Worm (Caenorhabditis elegans): ENCODE data around the gene aat-2.

The aat-2 gene

ce11 chrV:9247416-9247815 is 1.3 kb upstream of the aat-2 start:
- TF ChIP-seq F13C5.2 (tag; optimal IDR thresholded peaks at IDR 0.05), result peak; percentile 39
- no peak for TF ChIP-seq hmg-4 (GFP tag; optimal IDR thresholded peaks at IDR 0.05)
- no peak for TF ChIP-seq tbx-37 (GFP tag; conservative IDR thresholded peaks at IDR 0.05)

- no peak for TF ChIP-seq ets-7 (tag; optimal IDR thresholded peaks at IDR 0.05)
- TF ChIP-seq pes-1 (GFP tag; IDR thresholded peaks at IDR 0.05), result no peak
- no peak for TF ChIP-seq tbx-11 (GFP tag; IDR thresholded peaks at IDR 0.05)
- no peak for TF ChIP-seq flt-1 (GFP tag; IDR thresholded peaks at IDR 0.05)
- no peak for TF ChIP-seq hnd-1 (tag; optimal IDR thresholded peaks at IDR 0.05)
- no peak for TF ChIP-seq ceh-36 (tag; optimal IDR thresholded peaks at IDR 0.05)
- no peak for TF ChIP-seq B0310.2 (tag; optimal IDR thresholded peaks at IDR 0.05)
- no peak for TF ChIP-seq ceh-13 (GFP tag; optimal IDR thresholded peaks at IDR 0.05)
- TF ChIP-seq aly-1 (tag; optimal IDR thresholded peaks at IDR 0.05), result no peak
- no peak for TF ChIP-seq scrt-1 (GFP tag; IDR thresholded peaks at IDR 0.05)
- TF ChIP-seq sea-1 (GFP tag; conservative IDR thresholded peaks at IDR 0.05), result no peak
- TF ChIP-seq tra-4 (tag; optimal IDR thresholded peaks at IDR 0.05), result no peak
- no peak for TF ChIP-seq tbx-37 (GFP tag; conservative IDR thresholded peaks at IDR 0.05)
- TF ChIP-seq ama-1 (optimal IDR thresholded peaks at IDR 0.05), result no peak
- no peak for TF ChIP-seq hmbx-1 (tag; optimal IDR thresholded peaks at IDR 0.05)
- TF ChIP-seq F13C5.2 (tag; optimal IDR thresholded peaks at IDR 0.05), result no peak
- TF ChIP-seq hmg-4 (GFP tag; optimal IDR thresholded peaks at IDR 0.05), result no peak
These were observed 2.8 kb downstream of the aat-2 start, which contains the start of gene glo-4 for ce11 chrV:9243171-9243996. Gene glo-4 (minus strand): TSS chrV:9243221.

ce11 chrV:9232296-9232695 is 13.9 kb downstream of the aat-2 start, which contains the start of gene F07C3.3:
Gene F07C3.3 (minus strand): TSS chrV:9232396.
- TF ChIP-seq F13C5.2 (tag; optimal IDR thresholded peaks at IDR 0.05) (no peak), hmbx-1 (tag; optimal IDR thresholded peaks at IDR 0.05) (no peak), ceh-13 (GFP tag; optimal IDR thresholded peaks at IDR 0.05) (no peak), ceh-36 (tag; optimal IDR thresholded peaks at IDR 0.05) (no peak), sea-1 (GFP tag; conservative IDR thresholded peaks at IDR 0.05) (no peak), hmg-4 (GFP tag; optimal IDR thresholded peaks at IDR 0.05) (no peak), pes-1 (GFP tag; IDR thresholded peaks at IDR 0.05) (no peak), scrt-1 (GFP tag; IDR thresholded peaks at IDR 0.05) (no peak), tbx-37 (GFP tag; conservative IDR thresholded peaks at IDR 0.05) (no peak), hnd-1 (tag; optimal IDR thresholded peaks at IDR 0.05) (no peak), tbx-11 (GFP tag; IDR thresholded peaks at IDR 0.05) (no peak), tra-4 (tag; optimal IDR thresholded peaks at IDR 0.05) (no peak), B0310.2 (tag; optimal IDR thresholded peaks at IDR 0.05) (no peak)

ce11 chrV:9225675-9226144 is 20.4 kb downstream of the aat-2 start, which contains the start of gene F07C3.2:
Gene F07C3.2 (plus strand): TSS chrV:9226094.
- TF ChIP-seq ama-1 (optimal IDR thresholded peaks at IDR 0.05) (no peak), hmbx-1 (tag; optimal IDR thresholded peaks at IDR 0.05) (no peak), ceh-36 (tag; optimal IDR thresholded peaks at IDR 0.05) (no peak), ceh-13 (GFP tag; optimal IDR thresholded peaks at IDR 0.05) (no peak), scrt-1 (GFP tag; IDR thresholded peaks at IDR 0.05) (no peak), aly-1 (tag; optimal IDR thresholded peaks at IDR 0.05) (no peak), tbx-37 (GFP tag; conservative IDR thresholded peaks at IDR 0.05) (no peak), pes-1 (GFP tag; IDR thresholded peaks at IDR 0.05) (no peak), sea-1 (GFP tag; conservative IDR thresholded peaks at IDR 0.05) (no peak), F13C5.2 (tag; optimal IDR thresholded peaks at IDR 0.05) (no peak), tbx-11 (GFP tag; IDR thresholded peaks at IDR 0.05) (no peak), tra-4 (tag; optimal IDR thresholded peaks at IDR 0.05) (no peak), hnd-1 (tag; optimal IDR thresholded peaks at IDR 0.05) (no peak), ets-7 (tag; optimal IDR thresholded peaks at IDR 0.05) (no peak), B0310.2 (tag; optimal IDR thresholded peaks at IDR 0.05) (no peak), hmg-4 (GFP tag; optimal IDR thresholded peaks at IDR 0.05) (no peak), flt-1 (GFP tag; IDR thresholded peaks at IDR 0.05) (no peak)

- TF ChIP-seq scrt-1 (GFP tag; IDR thresholded peaks at IDR 0.05) (no peak), F13C5.2 (tag; optimal IDR thresholded peaks at IDR 0.05) (no peak), tra-4 (tag; optimal IDR thresholded peaks at IDR 0.05) (no peak), ama-1 (optimal IDR thresholded peaks at IDR 0.05) (no peak), B0310.2 (tag; optimal IDR thresholded peaks at IDR 0.05) (no peak), ceh-36 (tag; optimal IDR thresholded peaks at IDR 0.05) (no peak), hnd-1 (tag; optimal IDR thresholded peaks at IDR 0.05) (no peak)
These were observed 21.2 kb downstream of the aat-2 start for ce11 chrV:9224981-9225380.

ce11 chrV:9224377-9224776 is 21.8 kb downstream of the aat-2 start:
- TF ChIP-seq pes-1 (GFP tag; IDR thresholded peaks at IDR 0.05) (no peak), hmbx-1 (tag; optimal IDR thresholded peaks at IDR 0.05) (no peak)

- TF ChIP-seq tbx-11 (GFP tag; IDR thresholded peaks at IDR 0.05) (no peak), sea-1 (GFP tag; conservative IDR thresholded peaks at IDR 0.05) (no peak), aly-1 (tag; optimal IDR thresholded peaks at IDR 0.05) (no peak), hmg-4 (GFP tag; optimal IDR thresholded peaks at IDR 0.05) (no peak), tra-4 (tag; optimal IDR thresholded peaks at IDR 0.05) (no peak), B0310.2 (tag; optimal IDR thresholded peaks at IDR 0.05) (no peak), flt-1 (GFP tag; IDR thresholded peaks at IDR 0.05) (no peak), ceh-36 (tag; optimal IDR thresholded peaks at IDR 0.05) (no peak), scrt-1 (GFP tag; IDR thresholded peaks at IDR 0.05) (no peak), hnd-1 (tag; optimal IDR thresholded peaks at IDR 0.05) (no peak), ceh-13 (GFP tag; optimal IDR thresholded peaks at IDR 0.05) (no peak), F13C5.2 (tag; optimal IDR thresholded peaks at IDR 0.05) (no peak), ets-7 (tag; optimal IDR thresholded peaks at IDR 0.05) (no peak), hmbx-1 (tag; optimal IDR thresholded peaks at IDR 0.05) (no peak)
These were observed 23.3 kb downstream of the aat-2 start for ce11 chrV:9222819-9223218.
